Worm (Caenorhabditis elegans) whole organism, mixed stage, embryonic: ENCODE results near the gene fbxb-11.
"Not testable (repeated sequence)": the region's sequence is repeated elsewhere in the genome, so short reads cannot be mapped to it uniquely, and the experiment has no call there.

Experiments
- M03D4.4 ChIP-seq: sonication (generic microtip); optimal IDR thresholded peaks from 2 replicates; lab custom pipeline; 2017; ENCODE audit warnings: mild to moderate bottlenecking, missing genetic modification characterization, missing compliant biosample characterization
- blmp-1 ChIP-seq: fragments of 150-350 bp; optimal IDR thresholded peaks from 2 replicates; lab custom pipeline; 2014; ENCODE audit warnings: missing biosample characterization, missing genetic modification characterization
- flh-1 ChIP-seq: fragments of 200-800 bp; sonication (Bioruptor generic); optimal IDR thresholded peaks from 2 replicates; lab custom pipeline; 2018; ENCODE audit warnings: mild to moderate bottlenecking, missing genetic modification characterization, moderate library complexity, missing compliant biosample characterization
- hlh-1 ChIP-seq: fragments of 150-350 bp; optimal IDR thresholded peaks from 2 replicates; lab custom pipeline; 2014; ENCODE audit warnings: missing biosample characterization, missing genetic modification reagents, missing genetic modification characterization
- lsy-2 ChIP-seq: fragments of 150-350 bp; optimal IDR thresholded peaks from 2 replicates; lab custom pipeline; 2014; ENCODE audit warnings: missing biosample characterization, missing genetic modification characterization
- mep-1 ChIP-seq: fragments of 150-350 bp; optimal IDR thresholded peaks from 2 replicates; lab custom pipeline; 2017; ENCODE audit warnings: missing biosample characterization, missing genetic modification reagents, missing genetic modification characterization, inconsistent platforms
- nhr-12 ChIP-seq: fragments of 150-350 bp; optimal IDR thresholded peaks from 2 replicates; lab custom pipeline; 2014; ENCODE audit warnings: missing biosample characterization, missing genetic modification characterization
- nhr-237 ChIP-seq: fragments of 150-350 bp; optimal IDR thresholded peaks from 2 replicates; lab custom pipeline; 2014; ENCODE audit warnings: missing biosample characterization, missing genetic modification characterization
- nhr-28 ChIP-seq: fragments of 150-350 bp; optimal IDR thresholded peaks from 2 replicates; lab custom pipeline; 2014; ENCODE audit warnings: missing biosample characterization, missing genetic modification characterization
- nhr-76 ChIP-seq: sonication (generic microtip); optimal IDR thresholded peaks from 2 replicates; lab custom pipeline; 2017; ENCODE audit warnings: missing biosample characterization, missing genetic modification characterization
- pha-4 ChIP-seq: fragments of 150-350 bp; optimal IDR thresholded peaks from 2 replicates; lab custom pipeline; 2018; ENCODE audit warnings: missing biosample characterization, missing genetic modification reagents, missing genetic modification characterization
- snpc-4 ChIP-seq: fragments of 150-350 bp; optimal IDR thresholded peaks from 2 replicates; lab custom pipeline; 2014; ENCODE audit warnings: missing biosample characterization, missing genetic modification characterization
- zip-8 ChIP-seq: fragments of 150-350 bp; optimal IDR thresholded peaks from 2 replicates; lab custom pipeline; 2014; ENCODE audit warnings: missing biosample characterization, missing genetic modification characterization
- ztf-11 ChIP-seq: fragments of 150-350 bp; optimal IDR thresholded peaks from 2 replicates; lab custom pipeline; 2014; ENCODE audit warnings: missing biosample characterization, missing genetic modification characterization

ce11 chrII:1771347-1771746, 46.9 kb downstream of the fbxb-11 start, which contains the start of gene math-26:
- not testable (repeated sequence) for TF ChIP-seq lsy-2 (tag; lab: Kevin White, UChicago); snpc-4; hlh-1 (tag; lab: Kevin White, UChicago); pha-4; flh-1 (GFP tag; lab: Kevin White, UChicago); zip-8; ztf-11 (tag; lab: Kevin White, UChicago); blmp-1; nhr-237 (tag; lab: Kevin White, UChicago); mep-1 (tag; lab: Kevin White, UChicago); M03D4.4 (tag; lab: Kevin White, UChicago); nhr-76 (tag; lab: Kevin White, UChicago); nhr-28 (tag; lab: Kevin White, UChicago); nhr-12 (tag; lab: Kevin White, UChicago)
